Worm (Caenorhabditis elegans): ENCODE measurements around the gene R04A9.1.

- TF ChIP-seq dao-5 (tag; optimal IDR thresholded peaks at IDR 0.05) (peak; percentile 79), him-1 (tag; optimal IDR thresholded peaks at IDR 0.05) (peak; percentile 92), W03F9.2 (tag; optimal IDR thresholded peaks at IDR 0.05) (peak; percentile 68)
These were observed 5.4 kb downstream of the R04A9.1 start for ce11 chrX:410073-410572.

Measured in whole organism, L4/young adult.